Worm (Caenorhabditis elegans): ENCODE data around the gene F21C10.3.
A peak's percentile ranks its signal among the peaks of the same experiment; 100 is the strongest.

F21C10.3 gene

ce11 chrV:9165073-9165699 is 37.3 kb downstream of the F21C10.3 start, which contains the start of gene col-10 (continued):
- TF ChIP-seq nhr-19 (GFP tag; conservative IDR thresholded peaks at IDR 0.05), result peak; percentile 31; the same call in 1 of the 2 replicates
- no peak for TF ChIP-seq nhr-76 (tag; optimal IDR thresholded peaks at IDR 0.05)
- no peak for TF ChIP-seq efl-1 (optimal IDR thresholded peaks at IDR 0.05)
- no peak for TF ChIP-seq efl-1 (GFP tag; optimal IDR thresholded peaks at IDR 0.05 in 1 of 2)
- no peak for TF ChIP-seq irx-1 (tag; optimal IDR thresholded peaks at IDR 0.05)
- TF ChIP-seq elt-2 (tag; optimal IDR thresholded peaks at IDR 0.05), result no peak
- no peak for TF ChIP-seq hpl-2 (GFP tag; optimal IDR thresholded peaks at IDR 0.05)
- no peak for TF ChIP-seq C34B4.2 (tag; optimal IDR thresholded peaks at IDR 0.05)
- no peak for TF ChIP-seq alr-1 (tag; optimal IDR thresholded peaks at IDR 0.05; ENCODE audit: borderline replicate concordance)
- no peak for TF ChIP-seq unc-130 (tag; optimal IDR thresholded peaks at IDR 0.05)
- no peak for TF ChIP-seq aly-2 (tag; optimal IDR thresholded peaks at IDR 0.05)
- no peak for TF ChIP-seq ceh-63 (GFP tag; optimal IDR thresholded peaks at IDR 0.05)
- no peak for TF ChIP-seq tbx-2 (tag; optimal IDR thresholded peaks at IDR 0.05)
- TF ChIP-seq ces-1 (GFP tag; optimal IDR thresholded peaks at IDR 0.05), result no peak
- no peak for TF ChIP-seq sptf-1 (tag; optimal IDR thresholded peaks at IDR 0.05)
- TF ChIP-seq ztf-4 (tag; optimal IDR thresholded peaks at IDR 0.05), result peak; percentile 29
- peak; percentile 18; the same call in 1 of the 2 replicates for TF ChIP-seq grh-1 (GFP tag; IDR thresholded peaks at IDR 0.05)
- peak; percentile 91 for TF ChIP-seq lin-14 (GFP tag; optimal IDR thresholded peaks at IDR 0.05)
- TF ChIP-seq nhr-12 (tag; optimal IDR thresholded peaks at IDR 0.05), result no peak
- TF ChIP-seq unc-30 (tag; optimal IDR thresholded peaks at IDR 0.05), result no peak
- peak; percentile 34 for TF ChIP-seq nhr-47 (tag; optimal IDR thresholded peaks at IDR 0.05)
- TF ChIP-seq fkh-4 (tag; optimal IDR thresholded peaks at IDR 0.05; ENCODE audit: borderline replicate concordance), result no peak
- no peak for TF ChIP-seq egl-27 (tag; optimal IDR thresholded peaks at IDR 0.05)
- no peak for TF ChIP-seq zip-4 (GFP tag; optimal IDR thresholded peaks at IDR 0.05)
- no peak for TF ChIP-seq ceh-82 (tag; optimal IDR thresholded peaks at IDR 0.05)
- no peak for TF ChIP-seq C16A3.4 (tag; optimal IDR thresholded peaks at IDR 0.05)
- no peak for TF ChIP-seq tlp-1 (tag; optimal IDR thresholded peaks at IDR 0.05)
- no peak for TF ChIP-seq nhr-77 (tag; optimal IDR thresholded peaks at IDR 0.05)
- no peak for TF ChIP-seq vab-15 (tag; optimal IDR thresholded peaks at IDR 0.05)
- no peak for TF ChIP-seq isw-1 (GFP tag; IDR thresholded peaks at IDR 0.05)
- no peak for TF ChIP-seq swsn-7 (tag; optimal IDR thresholded peaks at IDR 0.05)
- no peak for TF ChIP-seq fkh-8 (tag; optimal IDR thresholded peaks at IDR 0.05)
- TF ChIP-seq unc-86 (tag; optimal IDR thresholded peaks at IDR 0.05), result no peak
- peak; percentile 74 for TF ChIP-seq snu-23 (GFP tag; optimal IDR thresholded peaks at IDR 0.05)
- peak; percentile 60 for TF ChIP-seq pag-3 (tag; optimal IDR thresholded peaks at IDR 0.05; ENCODE audit: borderline replicate concordance, insufficient read depth)
- no peak for TF ChIP-seq ets-5 (GFP tag; IDR thresholded peaks at IDR 0.05)
- TF ChIP-seq jun-1 (tag; optimal IDR thresholded peaks at IDR 0.05), result no peak
- TF ChIP-seq lin-35 (GFP tag; optimal IDR thresholded peaks at IDR 0.05), result no peak
- no peak for TF ChIP-seq nhr-84 (tag; optimal IDR thresholded peaks at IDR 0.05)
- TF ChIP-seq nhr-90 (tag; optimal IDR thresholded peaks at IDR 0.05; ENCODE audit: poor library complexity), result peak; percentile 62
- TF ChIP-seq blmp-1 (tag; optimal IDR thresholded peaks at IDR 0.05), result peak; percentile 64
- no peak for TF ChIP-seq hlh-4 (tag; optimal IDR thresholded peaks at IDR 0.05)
- no peak for TF ChIP-seq pqm-1 (tag; optimal IDR thresholded peaks at IDR 0.05)
- TF ChIP-seq nhr-71 (tag; optimal IDR thresholded peaks at IDR 0.05), result peak; percentile 71
- TF ChIP-seq sox-4 (tag; optimal IDR thresholded peaks at IDR 0.05), result no peak
- no peak for TF ChIP-seq rnt-1 (tag; optimal IDR thresholded peaks at IDR 0.05)
- TF ChIP-seq unc-98 (GFP tag; IDR thresholded peaks at IDR 0.05), result no peak
- TF ChIP-seq Y116A8C.19 (tag; optimal IDR thresholded peaks at IDR 0.05; ENCODE audit: borderline replicate concordance), result no peak
- no peak for TF ChIP-seq sup-37 (GFP tag; optimal IDR thresholded peaks at IDR 0.05)
- no peak for TF ChIP-seq pax-3 (tag; optimal IDR thresholded peaks at IDR 0.05)
- peak in 4 of 6 experiments; percentile 40 to 82 (median 62) for TF ChIP-seq elt-3 (tag; optimal IDR thresholded peaks at IDR 0.05)
- TF ChIP-seq xbp-1 (tag; optimal IDR thresholded peaks at IDR 0.05), result peak; percentile 23
- TF ChIP-seq ama-1 (optimal IDR thresholded peaks at IDR 0.05), result peak; percentile 81

Data from whole organism, L1 larva.